Worm (Caenorhabditis elegans): ENCODE results near the gene F41F3.9.

DNA sequence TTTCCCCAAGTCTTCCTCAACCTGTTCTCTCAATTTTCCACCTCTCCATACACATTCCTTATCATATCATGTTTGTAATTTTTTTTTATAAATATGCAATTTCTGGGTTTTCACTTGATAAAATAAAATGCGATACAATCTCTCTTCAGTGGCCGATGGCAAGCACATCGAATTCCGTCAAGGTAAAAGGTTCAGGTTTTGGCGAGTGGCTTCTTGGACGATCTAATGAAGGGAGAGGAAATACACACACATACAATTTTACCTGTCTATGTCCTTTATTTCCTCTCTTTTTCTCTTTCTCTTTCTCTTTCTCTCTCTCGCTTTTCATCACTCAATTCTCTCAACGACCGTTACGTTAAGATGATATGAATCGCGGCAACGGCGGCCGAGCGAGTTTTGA lies 3.8 kb upstream of the F41F3.9 start:
- no peak for TF ChIP-seq nhr-232 (tag; optimal IDR thresholded peaks at IDR 0.05)
- TF ChIP-seq ahr-1 (tag; optimal IDR thresholded peaks at IDR 0.05), result no peak
